Worm (Caenorhabditis elegans): ENCODE measurements around the gene lgc-21.

Gene lgc-21

ce11 chrX:14015808-14016207 lies 52.0 kb downstream of the lgc-21 start (continued):
- TF ChIP-seq T20F7.1 (GFP tag; optimal IDR thresholded peaks at IDR 0.05), result peak; percentile 58
- TF ChIP-seq spr-1 (tag; optimal IDR thresholded peaks at IDR 0.05), result peak; percentile 80
- TF ChIP-seq hlh-30 (tag; optimal IDR thresholded peaks at IDR 0.05; ENCODE audit: insufficient read depth), result peak; percentile 66
- TF ChIP-seq sdz-12 (GFP tag; optimal IDR thresholded peaks at IDR 0.05), result peak; percentile 28
- no peak for TF ChIP-seq snpc-4 (tag; optimal IDR thresholded peaks at IDR 0.05)
- TF ChIP-seq T26A8.4 (GFP tag; IDR thresholded peaks at IDR 0.05), result peak; percentile 83
- TF ChIP-seq lin-29 (GFP tag; IDR thresholded peaks at IDR 0.05), result peak; percentile 72; the same call in 1 of the 2 replicates
- peak; percentile 3 for TF ChIP-seq nhr-25 (tag; optimal IDR thresholded peaks at IDR 0.05; ENCODE audit: borderline replicate concordance, insufficient read depth)
- TF ChIP-seq ceh-44 (GFP tag; IDR thresholded peaks at IDR 0.05), result no peak
- TF ChIP-seq ztf-7 (tag; optimal IDR thresholded peaks at IDR 0.05), result peak; percentile 82
- TF ChIP-seq nhr-102 (tag; optimal IDR thresholded peaks at IDR 0.05), result peak; percentile 84
- no peak for TF ChIP-seq cey-2 (tag; optimal IDR thresholded peaks at IDR 0.05; ENCODE audit: borderline replicate concordance, insufficient read depth)
- TF ChIP-seq D1046.2 (GFP tag; IDR thresholded peaks at IDR 0.05), result peak; percentile 85
- peak; percentile 71 for TF ChIP-seq zfp-3 (GFP tag; conservative IDR thresholded peaks at IDR 0.05)
- TF ChIP-seq ctbp-1 (GFP tag; IDR thresholded peaks at IDR 0.05), result peak; percentile 90
- 0 out of 2 replicates have a peak, but pooled peaks have one; percentile 71 for TF ChIP-seq Y48G9A.11 (GFP tag; IDR thresholded peaks at IDR 0.05)
- peak; percentile 41 for TF ChIP-seq mxl-3 (GFP tag; optimal IDR thresholded peaks at IDR 0.05)
- TF ChIP-seq nhr-28 (tag; optimal IDR thresholded peaks at IDR 0.05), result peak; percentile 58
- TF ChIP-seq nhr-76 (tag; optimal IDR thresholded peaks at IDR 0.05), result no peak
- no peak for TF ChIP-seq ceh-82 (tag; optimal IDR thresholded peaks at IDR 0.05)
- peak; percentile 75 to 80; a peak in 2 of 4 replicates for TF ChIP-seq madf-5 (GFP tag; IDR thresholded peaks at IDR 0.05)
- no peak for TF ChIP-seq pqm-1 (tag; optimal IDR thresholded peaks at IDR 0.05)
- TF ChIP-seq rbr-2 (tag; optimal IDR thresholded peaks at IDR 0.05), result peak; percentile 72
- TF ChIP-seq dpl-1 (GFP tag; optimal IDR thresholded peaks at IDR 0.05), result peak; percentile 48
- peak; percentile 77 for TF ChIP-seq lin-38 (GFP tag; IDR thresholded peaks at IDR 0.05)
- peak; percentile 27 for TF ChIP-seq nhr-6 (tag; optimal IDR thresholded peaks at IDR 0.05)
- TF ChIP-seq nhr-41 (GFP tag; IDR thresholded peaks at IDR 0.05), result peak; percentile 84; the same call in 1 of the 2 replicates
- TF ChIP-seq tag-97 (GFP tag; IDR thresholded peaks at IDR 0.05), result no peak
- no peak for TF ChIP-seq ama-1 (optimal IDR thresholded peaks at IDR 0.05)
- TF ChIP-seq zfp-2 (tag; optimal IDR thresholded peaks at IDR 0.05), result peak; percentile 70
- peak; percentile 85 for TF ChIP-seq mes-2 (tag; optimal IDR thresholded peaks at IDR 0.05; ENCODE audit: poor library complexity, severe bottlenecking)
- TF ChIP-seq hmg-1.1 (GFP tag; IDR thresholded peaks at IDR 0.05), result peak; percentile 96
- TF ChIP-seq ceh-32 (tag; optimal IDR thresholded peaks at IDR 0.05; ENCODE audit: poor library complexity), result peak; percentile 18
- no peak for TF ChIP-seq R02D3.7 (tag; optimal IDR thresholded peaks at IDR 0.05)
- peak; percentile 57 for TF ChIP-seq egl-27 (tag; optimal IDR thresholded peaks at IDR 0.05)
- TF ChIP-seq nhr-111 (GFP tag; optimal IDR thresholded peaks at IDR 0.05), result no peak
- no peak for TF ChIP-seq spr-3 (GFP tag; optimal IDR thresholded peaks at IDR 0.05)
- TF ChIP-seq ceh-28 (tag; optimal IDR thresholded peaks at IDR 0.05), result no peak
- no peak for TF ChIP-seq zag-1 (tag; optimal IDR thresholded peaks at IDR 0.05)
- peak in 1 of 2 experiments; percentile 48 for TF ChIP-seq mdl-1 (tag; optimal IDR thresholded peaks at IDR 0.05)
- TF ChIP-seq egl-43 (GFP tag; IDR thresholded peaks at IDR 0.05), result peak; percentile 91
- peak; percentile 46 for TF ChIP-seq F10B5.3 (tag; optimal IDR thresholded peaks at IDR 0.05)
- TF ChIP-seq saeg-2 (GFP tag; IDR thresholded peaks at IDR 0.05), result no peak
- TF ChIP-seq fos-1 (tag; optimal IDR thresholded peaks at IDR 0.05), result no peak
- TF ChIP-seq pha-4 (GFP tag; IDR thresholded peaks at IDR 0.05), result peak; percentile 88
- TF ChIP-seq pha-4 (tag; optimal IDR thresholded peaks at IDR 0.05), result peak; percentile 42
- TF ChIP-seq nhr-77 (tag; optimal IDR thresholded peaks at IDR 0.05), result peak; percentile 79
- TF ChIP-seq dve-1 (tag; optimal IDR thresholded peaks at IDR 0.05; ENCODE audit: insufficient read depth), result peak; percentile 77
- peak; percentile 54 for TF ChIP-seq F49E8.2 (tag; optimal IDR thresholded peaks at IDR 0.05; ENCODE audit: borderline replicate concordance)
- TF ChIP-seq ceh-62 (tag; optimal IDR thresholded peaks at IDR 0.05), result no peak
- TF ChIP-seq ces-1 (GFP tag; optimal IDR thresholded peaks at IDR 0.05), result peak; percentile 8
